Fruit fly (Drosophila melanogaster) whole organism, wandering third instar larva: ENCODE results near the gene ATPsynG.

Source experiments
- Abd-B ChIP-seq: fragments of >200 bp; optimal IDR thresholded peaks from 2 replicates; lab custom pipeline; 2017; ENCODE audit warnings: missing biosample characterization, missing genetic modification characterization
- CG32264 ChIP-seq: fragments of 200-800 bp; sonication (Bioruptor generic); optimal IDR thresholded peaks from 2 replicates; lab custom pipeline; 2016; ENCODE audit warnings: missing biosample characterization, missing genetic modification characterization
- CG9705 ChIP-seq: fragments of 200-800 bp; sonication (Bioruptor generic); optimal IDR thresholded peaks from 2 replicates; lab custom pipeline; 2018; ENCODE audit warnings: missing biosample characterization, mild to moderate bottlenecking, missing genetic modification characterization
- CrebA ChIP-seq: fragments of 200-800 bp; sonication (Bioruptor generic); optimal IDR thresholded peaks from 2 replicates; lab custom pipeline; 2016; ENCODE audit warnings: missing biosample characterization, mild to moderate bottlenecking, missing genetic modification characterization, borderline replicate concordance
- Dfd ChIP-seq: fragments of >200 bp; optimal IDR thresholded peaks from 2 replicates; lab custom pipeline; 2017; ENCODE audit warnings: missing biosample characterization, missing genetic modification characterization
- Dif ChIP-seq: fragments of 200-275, 200-300 bp; sonication (Bioruptor generic); optimal IDR thresholded peaks from 2 replicates; lab custom pipeline; 2018; ENCODE audit warnings: missing biosample characterization, missing genetic modification characterization; ENCODE audit not compliant: partially characterized antibody
- GATAd ChIP-seq: sonication (Bioruptor generic); optimal IDR thresholded peaks from 2 replicates; lab custom pipeline; 2016; ENCODE audit warnings: missing biosample characterization, missing genetic modification characterization
- HLH106 ChIP-seq: fragments of 200-800 bp; optimal IDR thresholded peaks from 3 replicates; lab custom pipeline; 2019; ENCODE audit warnings: missing biosample characterization, mild to moderate bottlenecking, missing genetic modification characterization, moderate library complexity
- Hnf4 ChIP-seq: fragments of 200-800 bp; sonication (Bioruptor generic); optimal IDR thresholded peaks from 2 replicates; lab custom pipeline; 2016; ENCODE audit warnings: missing biosample characterization, mild to moderate bottlenecking, missing genetic modification characterization
- Hr78 ChIP-seq: fragments of >200 bp; optimal IDR thresholded peaks from 2 replicates; lab custom pipeline; 2017; ENCODE audit warnings: missing biosample characterization, missing genetic modification characterization
- Hr83 ChIP-seq: fragments of 200-300 bp; sonication (Bioruptor generic); optimal IDR thresholded peaks from 2 replicates; lab custom pipeline; 2016; ENCODE audit warnings: missing biosample characterization, mild to moderate bottlenecking, missing genetic modification characterization, moderate library complexity; ENCODE audit not compliant: poor library complexity, severe bottlenecking
- Jra ChIP-seq: sonication (Bioruptor generic); optimal IDR thresholded peaks from 2 replicates; lab custom pipeline; 2016; ENCODE audit warnings: missing biosample characterization, missing genetic modification characterization
- Myc ChIP-seq: fragments of >200 bp; optimal IDR thresholded peaks from 2 replicates; lab custom pipeline; 2017
- N ChIP-seq: fragments of >200 bp; optimal IDR thresholded peaks from 2 replicates; lab custom pipeline; 2018; ENCODE audit warnings: missing biosample characterization, missing external identifiers, missing genetic modification characterization
- OdsH ChIP-seq: fragments of 200-800 bp; sonication (Bioruptor generic); optimal IDR thresholded peaks from 2 replicates; lab custom pipeline; 2016; ENCODE audit warnings: missing biosample characterization, mild to moderate bottlenecking, missing genetic modification characterization
- Rel ChIP-seq, 2 experiments: fragments of 200-800 bp; sonication (Bioruptor generic) in 1 of 2; optimal IDR thresholded peaks; 2 replicates in 1 of 2; 3 replicates in 1 of 2; lab custom pipeline; 2016 to 2019; ENCODE audit warnings: mild to moderate bottlenecking in 2 of 2, missing biosample characterization in 2 of 2, missing genetic modification characterization in 2 of 2, moderate library complexity in 1 of 2
- Sp1 ChIP-seq: fragments of 200-800 bp; sonication (Bioruptor generic); optimal IDR thresholded peaks from 3 replicates; lab custom pipeline; 2019; ENCODE audit warnings: missing biosample characterization, mild to moderate bottlenecking, missing genetic modification characterization, moderate library complexity
- Vsx2 ChIP-seq: fragments of 200-300, 225-300 bp; sonication (Bioruptor generic); optimal IDR thresholded peaks from 2 replicates; lab custom pipeline; 2018; ENCODE audit warnings: missing biosample characterization, missing genetic modification characterization; ENCODE audit not compliant: partially characterized antibody
- br ChIP-seq: fragments of 200-800 bp; sonication (Bioruptor generic); optimal IDR thresholded peaks from 2 replicates; lab custom pipeline; 2016; ENCODE audit warnings: missing biosample characterization, missing genetic modification characterization
- brk ChIP-seq: fragments of 200-800 bp; sonication (Bioruptor generic); optimal IDR thresholded peaks from 2 replicates; lab custom pipeline; 2016; ENCODE audit warnings: missing biosample characterization, mild to moderate bottlenecking, missing genetic modification characterization
- dl ChIP-seq, 2 experiments: fragments of 175-275, 200-275 bp in 1 of 2; fragments of 200-275 bp in 1 of 2; sonication (Bioruptor generic); optimal IDR thresholded peaks; lab custom pipeline; 2018; ENCODE audit warnings: mild to moderate bottlenecking in 2 of 2, missing biosample characterization in 2 of 2, missing genetic modification characterization in 2 of 2, moderate library complexity in 2 of 2; ENCODE audit not compliant: partially characterized antibody in 2 of 2, insufficient read depth in 1 of 2
- dmrt93B ChIP-seq: fragments of 200-800 bp; sonication (Bioruptor generic); optimal IDR thresholded peaks from 2 replicates; lab custom pipeline; 2018; ENCODE audit warnings: missing biosample characterization, mild to moderate bottlenecking, missing genetic modification characterization
- dsf ChIP-seq: sonication (Bioruptor generic); optimal IDR thresholded peaks from 2 replicates; lab custom pipeline; 2016; ENCODE audit warnings: missing biosample characterization, missing genetic modification characterization, borderline replicate concordance
- foxo ChIP-seq, 2 experiments: fragments of 200-800 bp; sonication (Bioruptor generic); optimal IDR thresholded peaks; 2 replicates in 1 of 2; 3 replicates in 1 of 2; lab custom pipeline; 2016 to 2017; ENCODE audit warnings: missing biosample characterization in 2 of 2, missing genetic modification characterization in 2 of 2
- fru ChIP-seq: fragments of 200-800 bp; sonication (Bioruptor generic); optimal IDR thresholded peaks from 3 replicates; lab custom pipeline; 2016; ENCODE audit warnings: missing biosample characterization, mild to moderate bottlenecking, missing genetic modification characterization
- h ChIP-seq: fragments of 200-800 bp; sonication (Bioruptor generic); optimal IDR thresholded peaks from 3 replicates; lab custom pipeline; 2016; ENCODE audit warnings: missing biosample characterization, mild to moderate bottlenecking, missing genetic modification characterization
- jim ChIP-seq: fragments of 175-275, 200-325 bp; sonication (Bioruptor generic); optimal IDR thresholded peaks from 2 replicates; lab custom pipeline; 2016; ENCODE audit warnings: missing biosample characterization, mild to moderate bottlenecking, missing genetic modification characterization
- lola ChIP-seq: fragments of >200 bp; optimal IDR thresholded peaks from 2 replicates; lab custom pipeline; 2017; ENCODE audit warnings: missing biosample characterization, missing genetic modification characterization
- pan ChIP-seq: fragments of >200 bp; optimal IDR thresholded peaks from 2 replicates; lab custom pipeline; 2017
- psq ChIP-seq: fragments of 200-800 bp; sonication (Bioruptor generic); optimal IDR thresholded peaks from 3 replicates; lab custom pipeline; 2017; ENCODE audit warnings: missing biosample characterization, mild to moderate bottlenecking, missing genetic modification characterization, moderate library complexity
- rgr ChIP-seq: fragments of 200-800 bp; sonication (Bioruptor generic); optimal IDR thresholded peaks from 3 replicates; lab custom pipeline; 2016; ENCODE audit warnings: missing biosample characterization, mild to moderate bottlenecking, missing genetic modification characterization
- sage ChIP-seq: fragments of 200-800 bp; sonication (Bioruptor generic); optimal IDR thresholded peaks from 2 replicates; lab custom pipeline; 2016; ENCODE audit warnings: missing biosample characterization, mild to moderate bottlenecking, missing genetic modification characterization
- sv ChIP-seq: fragments of 200-800 bp; sonication (Bioruptor generic); optimal IDR thresholded peaks from 3 replicates; lab custom pipeline; 2016; ENCODE audit warnings: missing biosample characterization, missing genetic modification characterization
- tai ChIP-seq: sonication (Bioruptor generic); optimal IDR thresholded peaks from 2 replicates; lab custom pipeline; 2016; ENCODE audit warnings: missing biosample characterization, missing genetic modification characterization
- usp ChIP-seq: fragments of >200 bp; optimal IDR thresholded peaks from 2 replicates; lab custom pipeline; 2017; ENCODE audit warnings: missing biosample characterization, missing genetic modification characterization
- woc ChIP-seq: sonication (Bioruptor generic); optimal IDR thresholded peaks from 2 replicates; lab custom pipeline; 2016; ENCODE audit warnings: missing biosample characterization, mild to moderate bottlenecking, missing genetic modification characterization

The ATPsynG gene

DNA sequence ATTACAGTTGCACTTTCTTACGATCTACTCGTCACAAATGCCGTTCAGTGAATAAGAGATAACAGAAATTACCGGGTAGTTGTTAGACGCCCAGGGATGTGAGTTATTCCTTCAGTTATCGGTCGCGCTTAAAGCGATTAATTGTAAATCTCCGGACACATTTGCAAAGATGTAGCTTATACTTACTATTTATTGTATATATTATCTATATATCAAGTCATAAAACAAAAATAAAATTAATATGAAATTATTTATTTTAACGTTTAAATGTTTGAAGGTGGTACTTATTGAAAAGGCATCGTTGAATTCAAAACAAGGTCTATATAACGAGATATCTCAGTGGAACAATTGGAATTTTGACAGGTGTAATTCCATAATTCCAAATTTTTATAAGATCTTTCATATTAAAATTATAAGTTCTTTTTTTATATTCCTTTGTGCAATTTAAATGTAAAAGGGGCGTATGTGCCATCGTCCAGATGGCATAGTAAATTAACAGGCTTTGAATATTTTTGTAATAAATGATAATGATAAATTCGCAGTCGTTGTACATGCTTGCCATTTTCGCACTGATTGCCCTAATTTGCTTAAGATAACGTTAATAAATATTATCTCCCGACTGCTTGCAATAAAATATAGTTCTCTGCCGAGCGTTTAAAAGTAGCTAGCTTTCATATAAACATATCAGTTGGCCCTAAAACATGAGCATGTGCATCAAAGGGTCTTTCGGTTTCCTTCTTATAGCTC lies 25.4 kb upstream of the ATPsynG start, which contains the start of the genes aub and lectin-33A:
Gene aub, minus strand, starts transcription at position 101 of the 747 bp plus-strand sequence.
Gene lectin-33A, plus strand, starts transcription at position 697 of the 747 bp plus-strand sequence.
- TF ChIP-seq CrebA (GFP tag; lab: Kevin White, UChicago): no peak
- TF ChIP-seq OdsH: no peak
- TF ChIP-seq Dfd (GFP tag; lab: Kevin White, UChicago): no peak
- TF ChIP-seq brk (GFP tag; lab: Kevin White, UChicago): no peak
- no peak for TF ChIP-seq Abd-B (GFP tag; lab: Kevin White, UChicago)
- TF ChIP-seq CG32264 (GFP tag; lab: Kevin White, UChicago): no peak
- no peak for TF ChIP-seq Sp1 (GFP tag; lab: Kevin White, UChicago)
- TF ChIP-seq dsf (GFP tag; lab: Kevin White, UChicago): no peak
- no peak for TF ChIP-seq Hnf4 (GFP tag; lab: Kevin White, UChicago)
- TF ChIP-seq sage (GFP tag; lab: Kevin White, UChicago): no peak

dm6 chr2L:10989162-10989561 lies 13.0 kb upstream of the ATPsynG start, which contains the start of gene TTLL4A:
Gene TTLL4A (plus strand): TSS chr2L:10989401.
- TF ChIP-seq brk (GFP tag; lab: Kevin White, UChicago): peak; percentile 58
- no peak for TF ChIP-seq foxo (GFP tag; optimal IDR thresholded peaks at IDR 0.05; lab: Kevin White, UChicago)
- no peak for TF ChIP-seq h (GFP tag; lab: Kevin White, UChicago)
- TF ChIP-seq HLH106 (tag; lab: Kevin White, UChicago): no peak
- no peak for TF ChIP-seq Rel (GFP tag; optimal IDR thresholded peaks at IDR 0.05; lab: Kevin White, UChicago)
- TF ChIP-seq Rel (tag; optimal IDR thresholded peaks at IDR 0.05; lab: Kevin White, UChicago): peak; percentile 100
- peak; percentile 68 for TF ChIP-seq Hnf4 (GFP tag; lab: Kevin White, UChicago)
- TF ChIP-seq Dif: no peak
- TF ChIP-seq Dfd (GFP tag; lab: Kevin White, UChicago): no peak
- no peak for TF ChIP-seq lola (GFP tag; lab: Kevin White, UChicago)
- no peak for TF ChIP-seq Jra (GFP tag; lab: Kevin White, UChicago)
- no peak for TF ChIP-seq dmrt93B (GFP tag; lab: Kevin White, UChicago)
- TF ChIP-seq dl (GFP tag; optimal IDR thresholded peaks at IDR 0.05; lab: Kevin White, UChicago; ENCODE audit: insufficient read depth in 1 of 2, partially characterized antibody in 2 of 2): no peak
- peak; percentile 22 for TF ChIP-seq Myc (lab: Kevin White, UChicago)
- no peak for TF ChIP-seq Sp1 (GFP tag; lab: Kevin White, UChicago)
- TF ChIP-seq CG9705 (GFP tag; lab: Kevin White, UChicago): no peak
- TF ChIP-seq tai (GFP tag; lab: Kevin White, UChicago): peak; percentile 57
- no peak for TF ChIP-seq fru
- TF ChIP-seq sage (GFP tag; lab: Kevin White, UChicago): peak; percentile 18
- TF ChIP-seq N: no peak
- no peak for TF ChIP-seq CG32264 (GFP tag; lab: Kevin White, UChicago)
- TF ChIP-seq sv: peak; percentile 17
- TF ChIP-seq Abd-B (GFP tag; lab: Kevin White, UChicago): no peak
- TF ChIP-seq Hr78 (GFP tag; lab: Kevin White, UChicago): no peak
- TF ChIP-seq usp (GFP tag; lab: Kevin White, UChicago): no peak
- no peak for TF ChIP-seq OdsH
- TF ChIP-seq rgr: no peak
- peak; percentile 45 for TF ChIP-seq woc (GFP tag; lab: Kevin White, UChicago)
- no peak for TF ChIP-seq GATAd (GFP tag; lab: Kevin White, UChicago)
- peak; percentile 68 for TF ChIP-seq Hr83
- TF ChIP-seq pan (lab: Kevin White, UChicago): no peak
- TF ChIP-seq br (GFP tag; lab: Kevin White, UChicago): no peak
- no peak for TF ChIP-seq Vsx2 (GFP tag; lab: Kevin White, UChicago)
- no peak for TF ChIP-seq psq (GFP tag; lab: Kevin White, UChicago)

- TF ChIP-seq woc (GFP tag; lab: Kevin White, UChicago): no peak
- no peak for TF ChIP-seq OdsH
- no peak for TF ChIP-seq CG9705 (GFP tag; lab: Kevin White, UChicago)
- no peak for TF ChIP-seq jim (GFP tag; lab: Kevin White, UChicago)
- no peak for TF ChIP-seq h (GFP tag; lab: Kevin White, UChicago)
- TF ChIP-seq Abd-B (GFP tag; lab: Kevin White, UChicago): no peak
- no peak for TF ChIP-seq N
- no peak for TF ChIP-seq usp (GFP tag; lab: Kevin White, UChicago)
- no peak for TF ChIP-seq sage (GFP tag; lab: Kevin White, UChicago)
Observed at dm6 chr2L:10988026-10988425, 11.8 kb upstream of the ATPsynG start.
